Fruit fly (Drosophila melanogaster): ENCODE data around the gene nau.

dm6 chr3R:23757912-23758607 lies 39.9 kb upstream of the nau start, which contains the start of the genes PTPMT1 and Hrd3:
- TF ChIP-seq insv (optimal IDR thresholded peaks at IDR 0.05): no peak
- no peak for TF ChIP-seq Sin3A (optimal IDR thresholded peaks at IDR 0.05)
- no peak for TF ChIP-seq Myc (optimal IDR thresholded peaks at IDR 0.05)
- no peak for TF ChIP-seq psq (optimal IDR thresholded peaks at IDR 0.05)
- no peak for TF ChIP-seq ttk (optimal IDR thresholded peaks at IDR 0.05)
- no peak for TF ChIP-seq h (optimal IDR thresholded peaks at IDR 0.05)
